Worm (Caenorhabditis elegans): Measurements from ENCODE around the gene H41C03.3.

Gene H41C03.3

DNA sequence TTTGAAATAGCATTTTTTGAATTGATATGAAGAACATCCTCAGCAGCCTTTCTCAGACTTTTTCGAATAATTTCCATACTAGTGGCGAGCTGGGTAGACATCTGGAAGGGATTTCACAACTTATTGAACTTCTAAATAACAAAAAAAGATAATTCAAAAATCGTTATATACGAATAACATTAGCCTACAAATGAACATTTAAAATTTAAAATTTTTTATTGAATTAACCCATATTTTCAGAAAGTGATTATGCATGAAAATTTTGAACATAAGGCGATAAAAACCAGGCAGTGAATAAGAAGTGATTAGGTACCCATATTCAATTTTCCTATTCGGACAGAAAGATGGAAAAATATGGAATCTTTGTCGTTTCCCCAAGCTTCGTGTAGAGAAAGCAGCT is 17.1 kb upstream of the H41C03.3 start, which contains the start of gene ZK1248.11:
TSS of gene ZK1248.11 (minus strand) at position 101 of the 400 bp plus-strand sequence.
- no peak for TF ChIP-seq fkh-6 (tag; optimal IDR thresholded peaks at IDR 0.05)
- TF ChIP-seq pqm-1 (tag; optimal IDR thresholded peaks at IDR 0.05), result no peak
- no peak for TF ChIP-seq tbx-2 (tag; optimal IDR thresholded peaks at IDR 0.05)
- TF ChIP-seq rnt-1 (tag; optimal IDR thresholded peaks at IDR 0.05), result no peak
- no peak for TF ChIP-seq ceh-48 (tag; optimal IDR thresholded peaks at IDR 0.05)
- TF ChIP-seq hlh-8 (tag; optimal IDR thresholded peaks at IDR 0.05), result no peak
- no peak for TF ChIP-seq nhr-11 (tag; optimal IDR thresholded peaks at IDR 0.05)
- no peak for TF ChIP-seq T23F11.4 (GFP tag; optimal IDR thresholded peaks at IDR 0.05)
- TF ChIP-seq ceh-2 (tag; optimal IDR thresholded peaks at IDR 0.05), result no peak
- no peak for TF ChIP-seq C38D4.7 (GFP tag; optimal IDR thresholded peaks at IDR 0.05)
- no peak for TF ChIP-seq elt-4 (tag; optimal IDR thresholded peaks at IDR 0.05)
- TF ChIP-seq mec-3 (tag; optimal IDR thresholded peaks at IDR 0.05; ENCODE audit: borderline replicate concordance), result no peak
- no peak for TF ChIP-seq ceh-22 (tag; optimal IDR thresholded peaks at IDR 0.05)
- TF ChIP-seq ama-1 (optimal IDR thresholded peaks at IDR 0.05), result no peak
- no peak for TF ChIP-seq ceh-24 (tag; optimal IDR thresholded peaks at IDR 0.05)
- TF ChIP-seq che-1 (tag; optimal IDR thresholded peaks at IDR 0.05), result no peak

DNA sequence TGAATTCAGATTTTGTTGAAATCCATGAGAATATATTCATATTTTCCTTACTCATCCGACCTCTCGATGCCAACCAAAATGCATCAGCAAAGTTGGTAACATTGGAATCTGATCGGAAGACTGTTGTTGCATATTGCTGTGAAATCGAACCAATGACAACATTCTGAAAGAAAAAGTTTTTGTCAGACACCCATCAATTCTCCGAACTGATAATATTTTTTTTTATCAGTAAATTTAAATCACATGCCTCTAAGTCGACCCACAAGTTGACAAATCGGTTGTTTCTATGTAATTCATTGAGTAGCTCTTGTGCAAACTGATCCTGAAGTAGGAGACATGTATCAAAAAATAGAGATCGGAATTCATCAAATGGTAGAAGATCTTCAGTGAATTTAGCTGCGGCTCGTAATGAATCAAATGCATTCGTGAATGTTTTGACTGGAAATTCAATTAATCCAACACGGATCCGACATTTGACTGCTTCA is 15.6 kb upstream of the H41C03.3 start, which contains the start of gene col-74:
TSS of gene col-74 (plus strand) at position 435 of the 485 bp plus-strand sequence.
- TF ChIP-seq mec-3 (tag; optimal IDR thresholded peaks at IDR 0.05; ENCODE audit: borderline replicate concordance), result no peak
- no peak for TF ChIP-seq tbx-7 (tag; optimal IDR thresholded peaks at IDR 0.05)
- TF ChIP-seq dmd-4 (tag; optimal IDR thresholded peaks at IDR 0.05; ENCODE audit: borderline replicate concordance), result no peak

DNA sequence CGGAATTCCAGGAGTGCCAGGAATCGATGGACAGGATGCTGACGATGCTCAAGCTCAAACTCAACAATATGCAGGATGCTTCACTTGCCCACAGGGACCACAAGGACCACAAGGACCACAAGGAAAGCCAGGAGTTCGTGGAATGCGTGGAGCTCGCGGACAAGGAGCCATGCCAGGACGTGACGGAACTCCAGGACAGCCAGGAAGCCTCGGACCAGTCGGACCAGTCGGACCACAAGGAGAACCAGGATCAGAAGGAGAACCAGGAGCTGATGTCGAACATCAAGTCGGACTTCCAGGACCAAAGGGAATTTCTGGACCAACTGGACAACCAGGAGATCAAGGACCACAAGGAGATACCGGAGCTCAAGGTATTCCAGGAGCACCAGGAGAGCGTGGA is 14.2 kb upstream of the H41C03.3 start:
- TF ChIP-seq hlh-8 (tag; optimal IDR thresholded peaks at IDR 0.05), result no peak
- TF ChIP-seq tbx-2 (tag; optimal IDR thresholded peaks at IDR 0.05), result no peak

DNA sequence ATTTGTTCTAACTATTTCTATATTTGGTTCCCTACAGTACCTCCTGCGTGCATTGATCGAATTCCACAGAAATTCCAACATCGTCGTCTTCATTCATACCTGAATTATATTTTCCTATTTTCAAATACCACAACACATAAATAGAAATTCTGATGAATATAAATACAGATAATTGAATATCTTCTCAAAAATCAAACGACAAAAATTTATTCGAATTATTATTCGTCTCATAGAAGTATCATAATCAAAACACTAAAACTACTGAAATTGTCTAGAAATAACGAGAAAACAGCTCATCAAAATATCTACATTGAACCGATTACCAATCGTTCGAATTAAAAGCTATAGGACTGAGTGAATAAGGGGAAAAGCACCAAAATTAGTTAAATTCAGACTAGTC is 12.4 kb upstream of the H41C03.3 start, which contains the start of gene gtap-1:
TSS of gene gtap-1 (minus strand) at position 101 of the 400 bp plus-strand sequence.
- TF ChIP-seq K02D7.2 (tag; optimal IDR thresholded peaks at IDR 0.05), result no peak
- no peak for TF ChIP-seq tbx-2 (tag; optimal IDR thresholded peaks at IDR 0.05)
- TF ChIP-seq dve-1 (tag; optimal IDR thresholded peaks at IDR 0.05), result no peak
- no peak for TF ChIP-seq unc-86 (tag; optimal IDR thresholded peaks at IDR 0.05)
- TF ChIP-seq dmd-4 (tag; optimal IDR thresholded peaks at IDR 0.05; ENCODE audit: borderline replicate concordance), result no peak

DNA sequence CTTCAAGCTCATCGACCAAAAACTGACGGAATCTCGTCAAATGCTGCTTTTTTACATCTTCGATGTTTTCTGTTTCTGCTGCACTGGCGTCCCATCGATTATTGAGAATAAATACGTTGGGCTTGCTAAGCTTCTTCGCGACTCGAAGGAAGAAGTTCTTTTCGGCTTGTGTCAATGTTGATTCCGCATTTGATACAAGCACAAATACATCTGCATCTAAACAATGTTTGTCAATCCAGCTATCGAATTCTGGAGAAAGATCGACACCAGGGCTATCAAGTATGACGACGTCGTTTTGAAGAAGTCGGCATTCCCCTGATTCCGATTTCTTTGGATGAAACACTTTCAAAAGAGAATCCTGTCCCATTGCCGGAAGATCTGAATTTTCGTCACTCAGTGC is 10.4 kb upstream of the H41C03.3 start:
- TF ChIP-seq elt-4 (tag; optimal IDR thresholded peaks at IDR 0.05) (no peak), ama-1 (optimal IDR thresholded peaks at IDR 0.05) (no peak), sox-2 (GFP tag; IDR thresholded peaks at IDR 0.05) (no peak), nfya-1 (tag; optimal IDR thresholded peaks at IDR 0.05) (no peak), ceh-6 (GFP tag; optimal IDR thresholded peaks at IDR 0.05) (no peak), K02D7.2 (tag; optimal IDR thresholded peaks at IDR 0.05) (no peak)

DNA sequence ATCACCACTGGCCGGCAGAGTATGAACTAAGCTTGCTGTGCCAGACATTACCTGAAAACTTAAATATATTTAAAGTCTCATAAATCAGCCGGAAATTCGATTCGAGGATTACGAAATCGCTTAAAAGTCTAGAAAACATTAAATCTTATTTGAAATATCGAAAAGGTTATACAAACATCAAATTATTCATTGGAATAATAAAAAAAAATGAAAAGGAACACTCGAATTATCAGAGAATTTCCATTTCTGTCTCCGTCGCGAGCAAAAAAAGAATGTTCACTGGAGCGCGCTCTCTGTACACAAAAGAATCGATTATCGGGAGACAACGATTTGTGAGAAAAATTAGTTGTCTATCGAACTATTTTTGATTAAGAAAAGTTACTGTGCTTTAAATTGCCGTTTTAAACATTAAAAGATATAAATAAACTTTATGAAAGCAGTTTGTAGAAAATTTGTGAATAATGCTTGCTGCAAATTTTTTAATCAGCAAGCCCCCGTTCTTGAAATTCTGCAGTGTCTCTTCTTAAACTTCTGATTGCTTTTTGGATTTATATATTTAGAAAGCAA is 9.3 kb upstream of the H41C03.3 start, which contains the start of gene fzo-1:
TSS of gene fzo-1 (minus strand) at position 51 of the 567 bp plus-strand sequence.
- TF ChIP-seq pha-2 (tag; optimal IDR thresholded peaks at IDR 0.05), result peak; percentile 54
- peak; percentile 42 for TF ChIP-seq gmeb-2 (tag; optimal IDR thresholded peaks at IDR 0.05)
- no peak for TF ChIP-seq ceh-45 (GFP tag; IDR thresholded peaks at IDR 0.05)
- no peak for TF ChIP-seq pha-4 (tag; optimal IDR thresholded peaks at IDR 0.05)
- TF ChIP-seq ceh-2 (tag; optimal IDR thresholded peaks at IDR 0.05), result peak; percentile 97
- peak; percentile 67 for TF ChIP-seq eyg-1 (tag; optimal IDR thresholded peaks at IDR 0.05)
- no peak for TF ChIP-seq ceh-22 (tag; optimal IDR thresholded peaks at IDR 0.05)
- TF ChIP-seq syd-9 (tag; optimal IDR thresholded peaks at IDR 0.05), result peak; percentile 16
- no peak for TF ChIP-seq K09A11.1 (tag; optimal IDR thresholded peaks at IDR 0.05; ENCODE audit: insufficient read depth)
- no peak for TF ChIP-seq pros-1 (tag; optimal IDR thresholded peaks at IDR 0.05)
- TF ChIP-seq tbx-7 (tag; optimal IDR thresholded peaks at IDR 0.05), result peak; percentile 97
- peak; percentile 88 for TF ChIP-seq ceh-14 (tag; optimal IDR thresholded peaks at IDR 0.05)
- TF ChIP-seq C08G9.2 (tag; optimal IDR thresholded peaks at IDR 0.05), result peak; percentile 90
- TF ChIP-seq hlh-6 (tag; optimal IDR thresholded peaks at IDR 0.05), result no peak
- TF ChIP-seq sox-2 (GFP tag; IDR thresholded peaks at IDR 0.05), result no peak
- peak; percentile 60 for TF ChIP-seq hlh-15 (tag; optimal IDR thresholded peaks at IDR 0.05)
- TF ChIP-seq ttx-3 (tag; optimal IDR thresholded peaks at IDR 0.05), result no peak
- TF ChIP-seq pag-3 (tag; optimal IDR thresholded peaks at IDR 0.05; ENCODE audit: borderline replicate concordance), result peak; percentile 75
- TF ChIP-seq dve-1 (tag; optimal IDR thresholded peaks at IDR 0.05), result no peak
- peak; percentile 39 for TF ChIP-seq ceh-19 (GFP tag; optimal IDR thresholded peaks at IDR 0.05)
- no peak for TF ChIP-seq unc-55 (GFP tag; optimal IDR thresholded peaks at IDR 0.05)
- TF ChIP-seq F13H6.1 (tag; optimal IDR thresholded peaks at IDR 0.05), result peak; percentile 80
- peak; percentile 59 for TF ChIP-seq rnt-1 (tag; optimal IDR thresholded peaks at IDR 0.05)

All from whole organism, late embryonic.